Fruit fly (Drosophila melanogaster): ENCODE results near the gene Vml.
A peak's percentile ranks its signal among the peaks of the same experiment; 100 is the strongest.

Vml gene

DNA sequence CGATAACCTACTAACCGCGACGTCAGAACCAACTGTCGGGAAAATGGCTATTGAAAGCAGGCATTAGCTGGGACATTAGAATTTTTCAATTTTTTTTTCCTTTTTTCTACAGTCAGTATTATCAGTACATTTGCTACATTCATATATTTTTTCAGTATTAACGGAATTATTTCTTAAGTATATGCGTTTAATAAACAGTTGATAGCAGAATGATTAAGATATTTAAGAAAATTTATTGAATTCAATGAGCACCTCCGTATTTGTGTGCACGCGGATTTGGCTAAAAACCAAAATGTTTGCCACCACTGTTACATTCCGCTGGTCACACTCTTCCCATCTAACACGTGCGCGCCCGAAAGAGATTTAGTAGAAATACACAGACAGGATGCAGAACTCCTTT lies 13.1 kb upstream of the Vml start, which contains the start of the genes temp and CG3071 (continued):
- no peak for TF ChIP-seq danr (GFP tag; IDR thresholded peaks at IDR 0.05)
- no peak for TF ChIP-seq eyg (GFP tag; optimal IDR thresholded peaks at IDR 0.05)
- TF ChIP-seq grau (tag; optimal IDR thresholded peaks at IDR 0.05): peak; percentile 73
- TF ChIP-seq mirr (GFP tag; optimal IDR thresholded peaks at IDR 0.05): no peak
- TF ChIP-seq caup (GFP tag; optimal IDR thresholded peaks at IDR 0.05; ENCODE audit: severe bottlenecking): peak; percentile 25
- peak; percentile 38 for TF ChIP-seq D19B (GFP tag; optimal IDR thresholded peaks at IDR 0.05)
- TF ChIP-seq cad (GFP tag; optimal IDR thresholded peaks at IDR 0.05): no peak
- no peak for TF ChIP-seq pfk (GFP tag; optimal IDR thresholded peaks at IDR 0.05)
- TF ChIP-seq CG2889 (GFP tag; IDR thresholded peaks at IDR 0.05): no peak
- TF ChIP-seq CG4707 (GFP tag; optimal IDR thresholded peaks at IDR 0.05): no peak
- peak; percentile 7 for TF ChIP-seq CG8089 (GFP tag; optimal IDR thresholded peaks at IDR 0.05)
- TF ChIP-seq Side (GFP tag; optimal IDR thresholded peaks at IDR 0.05): peak; percentile 49
- TF ChIP-seq bab2 (GFP tag; optimal IDR thresholded peaks at IDR 0.05): peak; percentile 56
- TF ChIP-seq CG6791 (GFP tag; IDR thresholded peaks at IDR 0.05; ENCODE audit: partially characterized antibody): no peak
- TF ChIP-seq CG11695 (GFP tag; IDR thresholded peaks at IDR 0.05): 0 out of 3 replicates have a peak, but pooled peaks have one; percentile 37
- TF ChIP-seq zfh2 (GFP tag; optimal IDR thresholded peaks at IDR 0.05): peak; percentile 73
- peak; percentile 45 for TF ChIP-seq CG13296 (GFP tag; optimal IDR thresholded peaks at IDR 0.05)
- no peak for TF ChIP-seq CG10565 (GFP tag; optimal IDR thresholded peaks at IDR 0.05)
- TF ChIP-seq CG17568 (GFP tag; optimal IDR thresholded peaks at IDR 0.05): no peak
- TF ChIP-seq CG13624 (GFP tag; optimal IDR thresholded peaks at IDR 0.05): peak; percentile 20
- no peak for TF ChIP-seq Oaz (GFP tag; IDR thresholded peaks at IDR 0.05)
- TF ChIP-seq cg (GFP tag; optimal IDR thresholded peaks at IDR 0.05): no peak
- TF ChIP-seq run (tag; optimal IDR thresholded peaks at IDR 0.05): no peak
- no peak for TF ChIP-seq kni (GFP tag; optimal IDR thresholded peaks at IDR 0.05)
- TF ChIP-seq CG4282 (GFP tag; optimal IDR thresholded peaks at IDR 0.05): peak; percentile 31
- TF ChIP-seq CG34422 (GFP tag; IDR thresholded peaks at IDR 0.05): 0 out of 3 replicates have a peak, but pooled peaks have one; percentile 24
- TF ChIP-seq schlank (tag; optimal IDR thresholded peaks at IDR 0.05): no peak
- peak; percentile 1 to 90 for TF ChIP-seq tll (GFP tag; optimal IDR thresholded peaks at IDR 0.05)
- peak; percentile 64 for TF ChIP-seq CG34376 (GFP tag; optimal IDR thresholded peaks at IDR 0.05)
- TF ChIP-seq Ada2b (GFP tag; IDR thresholded peaks at IDR 0.05): no peak
- TF ChIP-seq CG6272 (GFP tag; IDR thresholded peaks at IDR 0.05): peak; percentile 56
- TF ChIP-seq lilli (GFP tag; optimal IDR thresholded peaks at IDR 0.05): peak; percentile 70
- TF ChIP-seq Hr39 (optimal IDR thresholded peaks at IDR 0.05): no peak
- TF ChIP-seq stc (GFP tag; IDR thresholded peaks at IDR 0.05): no peak
- no peak for TF ChIP-seq gcm2 (GFP tag; optimal IDR thresholded peaks at IDR 0.05)
- TF ChIP-seq Poxn (GFP tag; IDR thresholded peaks at IDR 0.05): no peak
- peak; percentile 48 for TF ChIP-seq slou (GFP tag; optimal IDR thresholded peaks at IDR 0.05)
- peak; percentile 72 for TF ChIP-seq CG2712 (tag; optimal IDR thresholded peaks at IDR 0.05)
- TF ChIP-seq CG1233 (GFP tag; optimal IDR thresholded peaks at IDR 0.05): peak; percentile 50
- TF ChIP-seq CG11456 (GFP tag; IDR thresholded peaks at IDR 0.05): 0 out of 3 replicates have a peak, but pooled peaks have one; percentile 49
- TF ChIP-seq Neu2 (GFP tag; optimal IDR thresholded peaks at IDR 0.05; ENCODE audit: borderline replicate concordance): no peak
- TF ChIP-seq sens-2 (GFP tag; IDR thresholded peaks at IDR 0.05): no peak
- peak; percentile 9 for TF ChIP-seq CG3995 (GFP tag; optimal IDR thresholded peaks at IDR 0.05)
- TF ChIP-seq CG14014 (GFP tag; IDR thresholded peaks at IDR 0.05): no peak
- no peak for TF ChIP-seq CG11504 (tag; optimal IDR thresholded peaks at IDR 0.05)
- peak; percentile 66 for TF ChIP-seq Dek (tag; optimal IDR thresholded peaks at IDR 0.05)
- no peak for TF ChIP-seq sc (optimal IDR thresholded peaks at IDR 0.05)
- no peak for TF ChIP-seq sc (GFP tag; optimal IDR thresholded peaks at IDR 0.05)
- TF ChIP-seq CG4617 (GFP tag; optimal IDR thresholded peaks at IDR 0.05; ENCODE audit: borderline replicate concordance): peak; percentile 46
- TF ChIP-seq CG6683 (GFP tag; optimal IDR thresholded peaks at IDR 0.05): peak; percentile 8
- TF ChIP-seq lola (GFP tag; optimal IDR thresholded peaks at IDR 0.05): peak in 1 of 3 experiments; percentile 70

Data from whole organism, embryonic.